Fruit fly (Drosophila melanogaster) whole organism, embryonic: ENCODE data around the gene CG3149.

ENCODE experiments used
- Aef1 ChIP-seq: fragments of 200-800 bp; sonication (Bioruptor generic); IDR thresholded peaks from 3 replicates; pipeline ENCODE4 v1.3.6; 2022; ENCODE audit warnings: missing biosample characterization, missing genetic modification characterization
- Bgb ChIP-seq: fragments of 200-800 bp; sonication (Bioruptor generic); IDR thresholded peaks from 2 replicates; pipeline ENCODE4 v1.3.6; 2022; ENCODE audit warnings: missing biosample characterization, missing genetic modification characterization; ENCODE audit not compliant: partially characterized antibody
- CG12155 ChIP-seq: fragments of 200-800 bp; sonication (Bioruptor generic); optimal IDR thresholded peaks from 3 replicates; lab custom pipeline; 2016; ENCODE audit warnings: missing biosample characterization, missing genetic modification characterization
- CG12659 ChIP-seq: fragments of 200-800 bp; sonication (Bioruptor generic); optimal IDR thresholded peaks from 3 replicates; lab custom pipeline; 2017; ENCODE audit warnings: mild to moderate bottlenecking, missing biosample characterization, missing genetic modification reagents, missing genetic modification characterization
- CG13894 ChIP-seq: fragments of 200-800 bp; sonication (Bioruptor generic); optimal IDR thresholded peaks from 3 replicates; lab custom pipeline; 2018; ENCODE audit warnings: missing biosample characterization, mild to moderate bottlenecking, missing genetic modification characterization, moderate library complexity
- CG15269 ChIP-seq: fragments of 200-800 bp; sonication (Bioruptor generic); optimal IDR thresholded peaks from 2 replicates; lab custom pipeline; 2018; ENCODE audit warnings: missing biosample characterization, mild to moderate bottlenecking, missing genetic modification characterization, moderate library complexity
- CG18262 ChIP-seq: fragments of 200-800 bp; optimal IDR thresholded peaks from 3 replicates; lab custom pipeline; 2019; ENCODE audit warnings: missing biosample characterization, mild to moderate bottlenecking, missing genetic modification characterization, moderate library complexity
- CG2116 ChIP-seq: fragments of 200-800 bp; sonication (Bioruptor generic); optimal IDR thresholded peaks from 3 replicates; lab custom pipeline; 2018; ENCODE audit warnings: missing biosample characterization, mild to moderate bottlenecking, missing genetic modification characterization
- CG2120 ChIP-seq: fragments of 200-800 bp; sonication (Bioruptor generic); optimal IDR thresholded peaks from 3 replicates; lab custom pipeline; 2016; ENCODE audit warnings: missing biosample characterization, missing genetic modification characterization
- CG3163 ChIP-seq: fragments of 200-800 bp; sonication (Bioruptor generic); optimal IDR thresholded peaks from 3 replicates; lab custom pipeline; 2016; ENCODE audit warnings: missing biosample characterization, missing genetic modification characterization
- CG32532 ChIP-seq: fragments of 200-800 bp; sonication (Bioruptor generic); IDR thresholded peaks from 2 replicates; pipeline ENCODE4 v1.3.6; 2022; ENCODE audit warnings: missing biosample characterization, missing genetic modification characterization
- CG34224 ChIP-seq: fragments of 200-800 bp; sonication (Bioruptor generic); IDR thresholded peaks from 3 replicates; pipeline ENCODE4 v1.3.6; 2022; ENCODE audit warnings: missing biosample characterization, missing genetic modification characterization; ENCODE audit not compliant: partially characterized antibody
- CG3847 ChIP-seq: fragments of 200-800 bp; sonication (Bioruptor generic); IDR thresholded peaks from 2 replicates; pipeline ENCODE4 v1.3.6; 2022; ENCODE audit warnings: missing biosample characterization, missing genetic modification characterization
- CG7963 ChIP-seq: fragments of 200-800 bp; sonication (Bioruptor generic); IDR thresholded peaks from 3 replicates; pipeline ENCODE4 v1.3.6; 2022; ENCODE audit warnings: missing biosample characterization, missing genetic modification characterization; ENCODE audit not compliant: partially characterized antibody
- Doc3 ChIP-seq: fragments of 200-800 bp; sonication (Bioruptor generic); IDR thresholded peaks from 3 replicates; pipeline ENCODE4 v1.3.6; 2022; ENCODE audit warnings: missing biosample characterization, missing genetic modification characterization; ENCODE audit not compliant: partially characterized antibody
- E2f2 ChIP-seq: fragments of 200-800 bp; sonication (Bioruptor generic); IDR thresholded peaks from 2 replicates; pipeline ENCODE4 v1.3.6; 2022; ENCODE audit warnings: missing biosample characterization, missing genetic modification characterization
- Ets65A ChIP-seq: fragments of 200-800 bp; sonication (Bioruptor generic); peaks from one replicate; lab custom pipeline; 2016; ENCODE audit warnings: missing biosample characterization, missing genetic modification characterization
- Fer1 ChIP-seq: fragments of 200-800 bp; sonication (Bioruptor generic); optimal IDR thresholded peaks from 2 replicates; lab custom pipeline; 2017; ENCODE audit warnings: missing biosample characterization, mild to moderate bottlenecking, missing genetic modification characterization
- HLH4C ChIP-seq: fragments of 200-800 bp; sonication (Bioruptor generic); IDR thresholded peaks from 3 replicates; pipeline ENCODE4 v1.3.6; 2022; ENCODE audit warnings: missing biosample characterization, missing genetic modification characterization; ENCODE audit not compliant: partially characterized antibody
- Hey ChIP-seq: fragments of 200-800 bp; sonication (Bioruptor generic); optimal IDR thresholded peaks from 3 replicates; lab custom pipeline; 2018; ENCODE audit warnings: missing biosample characterization, mild to moderate bottlenecking, missing genetic modification characterization
- HmgD ChIP-seq: fragments of 200-800 bp; sonication (Bioruptor generic); optimal IDR thresholded peaks from 3 replicates; lab custom pipeline; 2016; ENCODE audit warnings: missing biosample characterization, missing genetic modification characterization
- Meics ChIP-seq: fragments of 200-800 bp; sonication (Bioruptor generic); optimal IDR thresholded peaks from 2 replicates; lab custom pipeline; 2017; ENCODE audit warnings: missing biosample characterization, mild to moderate bottlenecking, missing genetic modification characterization
- Rfx ChIP-seq: fragments of 200-800 bp; sonication (Bioruptor generic); IDR thresholded peaks from 2 replicates; pipeline ENCODE4 v1.3.6; 2022; ENCODE audit warnings: missing biosample characterization, missing genetic modification characterization
- al ChIP-seq: fragments of 200-800 bp; sonication (Bioruptor generic); IDR thresholded peaks from 2 replicates; pipeline ENCODE4 v1.3.6; 2022; ENCODE audit warnings: missing biosample characterization, missing genetic modification characterization
- ato ChIP-seq: fragments of 200-800 bp; sonication (Bioruptor generic); IDR thresholded peaks from 2 replicates; pipeline ENCODE4 v1.3.6; 2022; ENCODE audit warnings: missing biosample characterization, missing genetic modification characterization; ENCODE audit not compliant: partially characterized antibody
- bbx ChIP-seq: fragments of 200-800 bp; sonication (Bioruptor generic); IDR thresholded peaks from 2 replicates; pipeline ENCODE4 v1.3.6; 2022; ENCODE audit warnings: missing biosample characterization, missing genetic modification characterization; ENCODE audit not compliant: partially characterized antibody
- ems ChIP-seq: fragments of 200-800 bp; sonication (Bioruptor generic); optimal IDR thresholded peaks from 3 replicates; lab custom pipeline; 2016; ENCODE audit warnings: missing biosample characterization, missing genetic modification characterization
- ewg ChIP-seq: fragments of 200-800 bp; sonication (Bioruptor generic); optimal IDR thresholded peaks from 3 replicates; lab custom pipeline; 2017; ENCODE audit warnings: mild to moderate bottlenecking, missing biosample characterization, missing genetic modification reagents, missing genetic modification characterization
- grn ChIP-seq: fragments of 200-800 bp; sonication (Bioruptor generic); optimal IDR thresholded peaks from 3 replicates; lab custom pipeline; 2017; ENCODE audit warnings: missing biosample characterization, missing genetic modification characterization
- hbn ChIP-seq: fragments of 200-800 bp; sonication (Bioruptor generic); IDR thresholded peaks from 2 replicates; pipeline ENCODE4 v1.3.6; 2022; ENCODE audit warnings: missing biosample characterization, missing genetic modification characterization; ENCODE audit not compliant: partially characterized antibody
- kni ChIP-seq: fragments of 200-800 bp; sonication (Bioruptor generic); optimal IDR thresholded peaks from 3 replicates; lab custom pipeline; 2017; ENCODE audit warnings: mild to moderate bottlenecking, missing biosample characterization, missing genetic modification reagents, missing genetic modification characterization
- knrl ChIP-seq: fragments of 200-800 bp; sonication (Bioruptor generic); IDR thresholded peaks from 3 replicates; pipeline ENCODE4 v1.3.6; 2022; ENCODE audit warnings: missing biosample characterization, missing genetic modification characterization; ENCODE audit not compliant: partially characterized antibody
- lbe ChIP-seq: fragments of 200-800 bp; sonication (Bioruptor generic); optimal IDR thresholded peaks from 2 replicates; lab custom pipeline; 2016; ENCODE audit warnings: missing biosample characterization, mild to moderate bottlenecking, missing genetic modification characterization
- mam ChIP-seq: fragments of 200-800 bp; sonication (Bioruptor generic); optimal IDR thresholded peaks from 3 replicates; lab custom pipeline; 2016; ENCODE audit warnings: missing biosample characterization, missing genetic modification characterization
- mld ChIP-seq: fragments of 200-800 bp; sonication (Bioruptor generic); IDR thresholded peaks from 3 replicates; pipeline ENCODE4 v1.3.6; 2022; ENCODE audit warnings: missing biosample characterization, missing genetic modification characterization; ENCODE audit not compliant: partially characterized antibody
- nerfin-2 ChIP-seq: fragments of 200-800 bp; sonication (Bioruptor generic); IDR thresholded peaks from 2 replicates; pipeline ENCODE4 v1.3.6; 2022; ENCODE audit warnings: missing biosample characterization, missing genetic modification characterization; ENCODE audit not compliant: partially characterized antibody
- p53 ChIP-seq: fragments of 200-800 bp; sonication (Bioruptor generic); optimal IDR thresholded peaks from 2 replicates; lab custom pipeline; 2016; ENCODE audit warnings: missing biosample characterization, missing genetic modification characterization
- rib ChIP-seq: fragments of 200-800 bp; sonication (Bioruptor generic); IDR thresholded peaks from 2 replicates; pipeline ENCODE4 v1.3.6; 2022; ENCODE audit warnings: missing biosample characterization, missing genetic modification characterization
- sens ChIP-seq: fragments of 200-800 bp; sonication (Bioruptor generic); peaks from one replicate; lab custom pipeline; 2016; ENCODE audit warnings: missing biosample characterization, missing genetic modification characterization
- sna ChIP-seq: fragments of 200-800 bp; sonication (Bioruptor generic); IDR thresholded peaks from 2 replicates; pipeline ENCODE4 v1.3.6; 2022; ENCODE audit warnings: missing biosample characterization, missing genetic modification characterization; ENCODE audit not compliant: partially characterized antibody
- sob ChIP-seq: fragments of 200-800 bp; sonication (Bioruptor generic); IDR thresholded peaks from 2 replicates; pipeline ENCODE4 v1.3.6; 2022; ENCODE audit warnings: missing biosample characterization, missing genetic modification characterization
- sr ChIP-seq: fragments of 200-800 bp; sonication (Bioruptor generic); IDR thresholded peaks from 3 replicates; pipeline ENCODE4 v1.3.6; 2022; ENCODE audit warnings: missing biosample characterization, missing genetic modification characterization
- stwl ChIP-seq: fragments of 200-800 bp; sonication (Bioruptor generic); optimal IDR thresholded peaks from 3 replicates; lab custom pipeline; 2018; ENCODE audit warnings: missing biosample characterization, mild to moderate bottlenecking, missing genetic modification characterization, moderate library complexity
- sug ChIP-seq: fragments of 200-800 bp; optimal IDR thresholded peaks from 2 replicates; lab custom pipeline; 2019; ENCODE audit warnings: missing biosample characterization, mild to moderate bottlenecking, missing genetic modification characterization, moderate library complexity
- wek ChIP-seq: fragments of 200-800 bp; sonication (Bioruptor generic); optimal IDR thresholded peaks from 3 replicates; lab custom pipeline; 2018; ENCODE audit warnings: missing biosample characterization, mild to moderate bottlenecking, missing genetic modification characterization, moderate library complexity
- zen2 ChIP-seq: fragments of 200-800 bp; sonication (Bioruptor generic); IDR thresholded peaks from 3 replicates; pipeline ENCODE4 v1.3.6; 2022; ENCODE audit warnings: missing biosample characterization, missing genetic modification characterization; ENCODE audit not compliant: partially characterized antibody
- zfh2 ChIP-seq: fragments of 200-800 bp; sonication (Bioruptor generic); optimal IDR thresholded peaks from 2 replicates; lab custom pipeline; 2016; ENCODE audit warnings: missing biosample characterization, missing genetic modification characterization

The CG3149 gene

DNA sequence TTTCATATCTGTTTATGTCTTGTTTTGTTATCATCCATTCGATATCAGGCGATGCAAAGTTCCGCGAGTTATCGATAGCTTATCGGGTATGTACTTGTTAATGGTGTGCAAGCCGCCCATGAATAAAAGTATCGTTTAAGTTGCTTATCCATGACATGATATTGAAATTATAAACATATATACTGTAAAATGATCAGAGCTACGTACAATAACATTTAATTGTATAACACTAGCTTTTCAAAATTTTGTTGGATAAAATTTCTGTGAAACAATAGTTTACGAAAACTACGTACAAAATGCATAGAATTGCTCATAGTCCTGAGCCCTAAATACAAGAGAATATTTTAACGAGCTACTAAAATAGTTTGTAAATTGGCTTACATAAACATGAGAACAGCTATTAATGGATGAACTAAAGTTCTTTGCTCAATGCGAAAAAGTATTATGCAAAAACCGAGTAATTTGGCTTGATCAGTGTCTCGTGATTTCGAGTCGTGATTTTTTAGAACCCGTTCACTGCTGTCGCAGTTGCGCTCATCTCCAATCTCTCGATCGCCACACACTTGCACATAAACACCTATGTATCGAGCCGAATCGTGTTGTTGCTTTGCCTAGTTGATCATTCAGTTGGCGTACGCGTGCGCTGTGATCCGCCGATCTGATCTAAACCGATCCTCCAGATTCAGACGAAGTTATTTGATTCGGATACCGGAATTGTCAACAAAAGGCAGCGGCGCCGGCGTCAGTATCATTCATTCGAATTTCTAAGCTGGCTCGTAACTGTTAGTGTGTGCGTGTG is 5.4 kb downstream of the CG3149 start, which contains the start of the genes PGAP1 and cv (continued):
- peak; percentile 27 for TF ChIP-seq CG32532 (GFP tag; lab: Robert Waterston, UW)
- TF ChIP-seq sens (GFP tag; lab: Kevin White, UChicago): peak; percentile 87
- TF ChIP-seq bbx (GFP tag; lab: Robert Waterston, UW): peak; percentile 78
- TF ChIP-seq p53: no peak
- TF ChIP-seq Hey (tag; lab: Kevin White, UChicago): no peak
- no peak for TF ChIP-seq HmgD (GFP tag; lab: Kevin White, UChicago)
- TF ChIP-seq knrl (GFP tag; lab: Robert Waterston, UW): peak; percentile 74; the same call in 2 of the 3 replicates
- TF ChIP-seq grn (GFP tag; lab: Kevin White, UChicago): peak; percentile 87
- TF ChIP-seq sr: no peak
- peak; percentile 10 for TF ChIP-seq ems
- TF ChIP-seq CG13894 (tag; lab: Kevin White, UChicago): peak; percentile 89
- TF ChIP-seq CG3847 (GFP tag; lab: Robert Waterston, UW): 0 out of 2 replicates have a peak, but pooled peaks have one; percentile 30
- TF ChIP-seq Aef1 (GFP tag; lab: Robert Waterston, UW): no peak
- peak; percentile 30 for TF ChIP-seq Meics (GFP tag; lab: Kevin White, UChicago)
- TF ChIP-seq Rfx (GFP tag; lab: Robert Waterston, UW): peak; percentile 42
- TF ChIP-seq al (GFP tag; lab: Robert Waterston, UW): 0 out of 2 replicates have a peak, but pooled peaks have one; percentile 9
- peak; percentile 12 for TF ChIP-seq sug (tag; lab: Kevin White, UChicago)
- TF ChIP-seq stwl (tag; lab: Kevin White, UChicago): peak; percentile 23
- peak; percentile 76 for TF ChIP-seq Bgb (GFP tag; lab: Robert Waterston, UW)
- TF ChIP-seq ato (GFP tag; lab: Robert Waterston, UW): peak; percentile 79
- TF ChIP-seq CG7963 (GFP tag; lab: Robert Waterston, UW): peak; percentile 65
- TF ChIP-seq nerfin-2: peak; percentile 48; the same call in 1 of the 2 replicates
- peak; percentile 76 for TF ChIP-seq CG34224
- TF ChIP-seq E2f2 (GFP tag; lab: Robert Waterston, UW): 0 out of 2 replicates have a peak, but pooled peaks have one; percentile 9
- peak; percentile 47 for TF ChIP-seq CG18262 (tag; lab: Kevin White, UChicago)
- TF ChIP-seq Doc3 (GFP tag; lab: Robert Waterston, UW): peak; percentile 73
- no peak for TF ChIP-seq CG15269 (tag; lab: Kevin White, UChicago)
- peak; percentile 63 for TF ChIP-seq CG2120
- TF ChIP-seq zen2 (GFP tag; lab: Robert Waterston, UW): peak; percentile 76
- TF ChIP-seq CG12659 (GFP tag; lab: Kevin White, UChicago): peak; percentile 36
- TF ChIP-seq wek: no peak
- peak; percentile 18 for TF ChIP-seq CG12155
- no peak for TF ChIP-seq ewg (GFP tag; lab: Kevin White, UChicago)
- peak; percentile 61 for TF ChIP-seq CG2116 (GFP tag; lab: Kevin White, UChicago)
- TF ChIP-seq Fer1 (GFP tag; lab: Kevin White, UChicago): no peak
- peak; percentile 68 for TF ChIP-seq HLH4C (GFP tag; lab: Robert Waterston, UW)
- TF ChIP-seq Ets65A: peak; percentile 75
- no peak for TF ChIP-seq rib (GFP tag; lab: Robert Waterston, UW)
- peak; percentile 56 for TF ChIP-seq lbe (GFP tag; lab: Kevin White, UChicago)
- peak; percentile 58; the same call in 1 of the 2 replicates for TF ChIP-seq sna
- peak; percentile 17 for TF ChIP-seq zfh2 (GFP tag; lab: Kevin White, UChicago)
- TF ChIP-seq hbn (GFP tag; lab: Robert Waterston, UW): peak; percentile 64
- no peak for TF ChIP-seq CG3163
- TF ChIP-seq kni (GFP tag; lab: Kevin White, UChicago): peak; percentile 85
- TF ChIP-seq mld: 0 out of 3 replicates have a peak, but pooled peaks have one; percentile 37
- TF ChIP-seq mam (GFP tag; lab: Kevin White, UChicago): peak; percentile 16
- no peak for TF ChIP-seq sob
